Fruit fly (Drosophila melanogaster) whole organism, adult: ENCODE results near the gene Ip259.

Experiments
- CG11617 ChIP-seq: fragments of 200-800 bp; sonication (Bioruptor generic); optimal IDR thresholded peaks from 2 replicates; lab custom pipeline; 2017; ENCODE audit warnings: mild to moderate bottlenecking, missing biosample characterization, missing genetic modification reagents, missing genetic modification characterization
- CG12768 ChIP-seq: fragments of 200-800 bp; sonication (Bioruptor generic); optimal IDR thresholded peaks from 2 replicates; lab custom pipeline; 2017; ENCODE audit warnings: missing biosample characterization, missing genetic modification characterization, mild to moderate bottlenecking, moderate library complexity, missing genetic modification reagents
- CG14711 ChIP-seq: fragments of 200-800 bp; sonication (Bioruptor generic); optimal IDR thresholded peaks from 2 replicates; lab custom pipeline; 2018; ENCODE audit warnings: missing biosample characterization, mild to moderate bottlenecking, missing genetic modification characterization, moderate library complexity
- CG1620 ChIP-seq: fragments of 200-800 bp; sonication (Bioruptor generic); optimal IDR thresholded peaks from 2 replicates; lab custom pipeline; 2016; ENCODE audit warnings: missing biosample characterization, missing genetic modification characterization
- CG33017 ChIP-seq: fragments of 200-800 bp; sonication (Bioruptor generic); optimal IDR thresholded peaks from 2 replicates; lab custom pipeline; 2018; ENCODE audit warnings: missing biosample characterization, mild to moderate bottlenecking, missing genetic modification characterization, moderate library complexity
- CG5204 ChIP-seq: fragments of 200-800 bp; sonication (Bioruptor generic); optimal IDR thresholded peaks from 2 replicates; lab custom pipeline; 2016; ENCODE audit warnings: missing biosample characterization, missing genetic modification characterization
- CG7045 ChIP-seq: fragments of 200-800 bp; sonication (Bioruptor generic); optimal IDR thresholded peaks from 2 replicates; lab custom pipeline; 2017; ENCODE audit warnings: missing biosample characterization, mild to moderate bottlenecking, missing genetic modification characterization
- CG7101 ChIP-seq: fragments of 200-800 bp; sonication (Bioruptor generic); optimal IDR thresholded peaks from 2 replicates; lab custom pipeline; 2018; ENCODE audit warnings: missing biosample characterization, mild to moderate bottlenecking, missing genetic modification characterization, moderate library complexity
- Clk ChIP-seq: fragments of 200-800 bp; sonication (Bioruptor generic); optimal IDR thresholded peaks from 2 replicates; lab custom pipeline; 2017; ENCODE audit warnings: missing biosample characterization, missing genetic modification characterization
- Crg-1 ChIP-seq: fragments of 200-800 bp; sonication (Bioruptor generic); optimal IDR thresholded peaks from 2 replicates; lab custom pipeline; 2016; ENCODE audit warnings: missing biosample characterization, missing genetic modification characterization
- Hr96 ChIP-seq: fragments of 200-800 bp; sonication (Bioruptor generic); optimal IDR thresholded peaks from 2 replicates; lab custom pipeline; 2016; ENCODE audit warnings: missing biosample characterization, missing genetic modification characterization
- Mnt ChIP-seq: fragments of 200-800 bp; sonication (Bioruptor generic); optimal IDR thresholded peaks from 2 replicates; lab custom pipeline; 2016; ENCODE audit warnings: missing biosample characterization, mild to moderate bottlenecking, missing genetic modification characterization
- bab1 ChIP-seq: fragments of 200-800 bp; sonication (Bioruptor generic); optimal IDR thresholded peaks from 3 replicates; lab custom pipeline; 2019; ENCODE audit warnings: missing biosample characterization, mild to moderate bottlenecking, missing genetic modification characterization, moderate library complexity
- cic ChIP-seq: fragments of 200-800 bp; sonication (Bioruptor generic); optimal IDR thresholded peaks from 2 replicates; lab custom pipeline; 2017; ENCODE audit warnings: missing biosample characterization, mild to moderate bottlenecking, missing genetic modification characterization, moderate library complexity
- cnc ChIP-seq, 2 experiments: fragments of >200 bp; optimal IDR thresholded peaks; 2 replicates each; lab custom pipeline; 2017
- kay ChIP-seq: fragments of 200-800 bp; sonication (Bioruptor generic); peaks from one replicate; lab custom pipeline; 2016; ENCODE audit warnings: missing biosample characterization, missing genetic modification characterization, borderline replicate concordance
- ovo ChIP-seq: fragments of 200-800 bp; sonication (Bioruptor generic); optimal IDR thresholded peaks from 2 replicates; lab custom pipeline; 2016; ENCODE audit warnings: missing biosample characterization, missing genetic modification characterization
- pad ChIP-seq: fragments of 200-800 bp; sonication (Bioruptor generic); optimal IDR thresholded peaks from 3 replicates; lab custom pipeline; 2017; ENCODE audit warnings: missing biosample characterization, missing genetic modification characterization, mild to moderate bottlenecking, moderate library complexity, missing genetic modification reagents
- tj ChIP-seq: fragments of 200-800 bp; sonication (Bioruptor generic); optimal IDR thresholded peaks from 3 replicates; lab custom pipeline; 2017; ENCODE audit warnings: missing biosample characterization, mild to moderate bottlenecking, missing genetic modification characterization, moderate library complexity
- toe ChIP-seq: fragments of 200-800 bp; sonication (Bioruptor generic); optimal IDR thresholded peaks from 2 replicates; lab custom pipeline; 2016; ENCODE audit warnings: missing biosample characterization, missing genetic modification characterization

Ip259 gene

dm6 chr2L:10442048-10442790 is 34.1 kb downstream of the Ip259 start, which contains the start of gene loh:
Gene loh (plus strand): TSS chr2L:10442534.
- TF ChIP-seq CG11617 (no peak), CG14711 (no peak), bab1 (no peak), CG1620 (no peak), Hr96 (GFP tag; lab: Kevin White, UChicago) (no peak), CG7101 (tag; lab: Kevin White, UChicago) (no peak), CG5204 (GFP tag; lab: Kevin White, UChicago) (no peak), CG7045 (GFP tag; lab: Kevin White, UChicago) (no peak), ovo (no peak), Mnt (GFP tag; lab: Kevin White, UChicago) (no peak), Clk (no peak), kay (GFP tag; lab: Kevin White, UChicago) (no peak)

dm6 chr2L:10452296-10452695 is 44.1 kb downstream of the Ip259 start, which contains the start of gene ppk10:
Gene ppk10 (minus strand): TSS chr2L:10452396.
- TF ChIP-seq CG5204 (GFP tag; lab: Kevin White, UChicago) (no peak), CG33017 (tag; lab: Kevin White, UChicago) (no peak), Hr96 (GFP tag; lab: Kevin White, UChicago) (no peak), Clk (no peak), CG7101 (tag; lab: Kevin White, UChicago) (no peak), Mnt (GFP tag; lab: Kevin White, UChicago) (no peak), bab1 (no peak), toe (GFP tag; lab: Kevin White, UChicago) (no peak), CG7045 (GFP tag; lab: Kevin White, UChicago) (no peak), CG1620 (no peak), Crg-1 (no peak), CG11617 (no peak), CG14711 (no peak), ovo (no peak), cnc (optimal IDR thresholded peaks at IDR 0.05; lab: Kevin White, UChicago) (no peak)

dm6 chr2L:10455944-10456520 is 47.9 kb downstream of the Ip259 start:
- TF ChIP-seq cic, result peak; percentile 52
- no peak for TF ChIP-seq bab1

dm6 chr2L:10457191-10457899 is 49.2 kb downstream of the Ip259 start, which contains the start of the genes LManI and LManII:
Gene LManI (minus strand): TSS chr2L:10457241.
Gene LManII (plus strand): TSS chr2L:10457658.
- no peak for TF ChIP-seq CG7045 (GFP tag; lab: Kevin White, UChicago)
- peak; percentile 9 for TF ChIP-seq CG33017 (tag; lab: Kevin White, UChicago)
- TF ChIP-seq cic, result peak; percentile 34
- TF ChIP-seq CG1620, result no peak
- no peak for TF ChIP-seq ovo
- no peak for TF ChIP-seq cnc (optimal IDR thresholded peaks at IDR 0.05; lab: Kevin White, UChicago)
- no peak for TF ChIP-seq Clk
- TF ChIP-seq CG7101 (tag; lab: Kevin White, UChicago), result no peak
- no peak for TF ChIP-seq Crg-1
- no peak for TF ChIP-seq CG5204 (GFP tag; lab: Kevin White, UChicago)
- TF ChIP-seq CG14711, result no peak
- TF ChIP-seq CG12768 (GFP tag; lab: Kevin White, UChicago), result peak; percentile 12
- no peak for TF ChIP-seq Hr96 (GFP tag; lab: Kevin White, UChicago)
- TF ChIP-seq bab1, result no peak
- TF ChIP-seq CG11617, result no peak
- peak; percentile 9 for TF ChIP-seq Mnt (GFP tag; lab: Kevin White, UChicago)
- TF ChIP-seq kay (GFP tag; lab: Kevin White, UChicago), result peak; percentile 70
- no peak for TF ChIP-seq toe (GFP tag; lab: Kevin White, UChicago)
- TF ChIP-seq pad (GFP tag; lab: Kevin White, UChicago), result no peak
- peak; percentile 73 for TF ChIP-seq tj

- TF ChIP-seq ovo (no peak), kay (GFP tag; lab: Kevin White, UChicago) (no peak), Crg-1 (no peak), cnc (optimal IDR thresholded peaks at IDR 0.05; lab: Kevin White, UChicago) (no peak), Clk (no peak), CG7045 (GFP tag; lab: Kevin White, UChicago) (no peak), CG14711 (no peak), CG11617 (no peak), pad (GFP tag; lab: Kevin White, UChicago) (no peak), CG5204 (GFP tag; lab: Kevin White, UChicago) (no peak)
Measured at dm6 chr2L:10458979-10459378, 50.8 kb downstream of the Ip259 start.
